Worm (Caenorhabditis elegans) whole organism, midembryonic: ENCODE measurements around the gene srlf-31.

Source experiments
- T22C8.4 ChIP-seq: fragments of 200-800 bp; sonication (Bioruptor generic); IDR thresholded peaks from 2 replicates; pipeline ENCODE4 v1.3.6; 2022; ENCODE audit warnings: missing genetic modification characterization, missing compliant biosample characterization
- cog-1 ChIP-seq: sonication (generic microtip); optimal IDR thresholded peaks from 2 replicates; lab custom pipeline; 2016; ENCODE audit warnings: missing genetic modification characterization, missing compliant biosample characterization
- flt-1 ChIP-seq: fragments of 200-800 bp; sonication (Bioruptor generic); IDR thresholded peaks from 2 replicates; pipeline ENCODE4 v1.3.6; 2022; ENCODE audit warnings: missing genetic modification characterization, missing compliant biosample characterization
- klf-2 ChIP-seq: fragments of 200-800 bp; sonication (Bioruptor generic); conservative IDR thresholded peaks from 2 replicates; pipeline ENCODE4 v1.3.6; 2022; ENCODE audit warnings: missing genetic modification reagents, missing genetic modification characterization, missing compliant biosample characterization
- med-1 ChIP-seq: sonication (generic microtip); optimal IDR thresholded peaks from 2 replicates; lab custom pipeline; 2017; ENCODE audit warnings: missing genetic modification characterization, mild to moderate bottlenecking, missing compliant biosample characterization, antibody characterized with exemption, missing genetic modification reagents; ENCODE audit not compliant: insufficient read depth
- ref-1 ChIP-seq: fragments of 200-800 bp; sonication (Bioruptor generic); conservative IDR thresholded peaks from 2 replicates; pipeline ENCODE4 v1.3.6; 2022; ENCODE audit warnings: missing genetic modification reagents, missing genetic modification characterization, missing compliant biosample characterization
- tab-1 ChIP-seq: fragments of 200-800 bp; sonication (Bioruptor generic); IDR thresholded peaks from 2 replicates; pipeline ENCODE4 v1.3.6; 2022; ENCODE audit warnings: missing genetic modification characterization, missing compliant biosample characterization
- ztf-23 ChIP-seq: fragments of 200-800 bp; sonication (Bioruptor generic); IDR thresholded peaks from 2 replicates; pipeline ENCODE4 v1.3.6; 2022; ENCODE audit warnings: missing genetic modification reagents, missing genetic modification characterization, missing compliant biosample characterization
- ztf-29 ChIP-seq: fragments of 200-800 bp; sonication (Bioruptor generic); IDR thresholded peaks from 2 replicates; pipeline ENCODE4 v1.3.6; 2022; ENCODE audit warnings: missing genetic modification reagents, missing genetic modification characterization, missing compliant biosample characterization

Gene srlf-31

DNA sequence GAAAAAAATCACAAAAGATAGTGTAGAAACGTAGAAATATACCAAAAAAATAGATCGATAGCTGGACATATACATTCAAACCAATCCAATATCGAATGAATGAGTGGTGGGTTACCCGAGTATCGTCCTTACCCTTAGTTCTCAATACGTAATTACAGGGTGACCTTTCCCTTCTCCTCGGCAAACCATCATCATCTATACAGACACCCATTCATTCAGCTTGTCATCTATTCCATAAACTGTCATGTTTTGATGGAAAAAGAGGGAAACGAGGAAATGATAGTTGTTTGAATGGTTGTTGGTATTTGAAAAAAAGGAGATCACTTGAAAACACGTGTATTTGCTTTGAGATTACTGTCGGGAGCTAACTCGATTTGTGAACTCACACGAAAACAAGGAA is 1.1 kb upstream of the srlf-31 start:
- TF ChIP-seq T22C8.4 (GFP tag; lab: Robert Waterston, UW), result no peak
- no peak for TF ChIP-seq cog-1 (tag; lab: Kevin White, UChicago)
- TF ChIP-seq klf-2 (GFP tag; lab: Robert Waterston, UW), result no peak
- TF ChIP-seq tab-1 (GFP tag; lab: Robert Waterston, UW), result no peak
- TF ChIP-seq ref-1 (GFP tag; lab: Robert Waterston, UW), result no peak
- no peak for TF ChIP-seq med-1 (GFP tag; lab: Kevin White, UChicago)
- no peak for TF ChIP-seq ztf-29
- no peak for TF ChIP-seq flt-1 (GFP tag; lab: Robert Waterston, UW)
- no peak for TF ChIP-seq ztf-23 (GFP tag; lab: Robert Waterston, UW)

DNA sequence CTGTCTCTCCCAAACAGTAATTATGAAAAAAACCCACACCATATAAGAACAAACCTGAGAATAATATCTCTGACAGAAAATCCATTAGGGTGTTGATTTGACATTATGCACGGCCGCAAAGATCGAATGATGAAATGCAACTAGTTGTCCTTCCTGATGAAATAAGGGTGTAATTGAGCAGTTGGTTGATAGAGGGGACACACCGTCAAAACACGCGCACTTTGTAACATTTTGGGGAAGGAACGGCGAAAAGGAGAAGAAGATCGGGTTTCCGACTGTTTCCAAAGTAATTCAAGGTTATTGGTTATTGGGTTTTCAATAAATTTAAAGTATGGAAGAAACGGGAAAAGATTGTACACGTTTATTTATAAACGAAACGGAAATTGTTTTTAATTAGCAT is 963 bp downstream of the srlf-31 start, which contains the start of gene ZK822.1:
TSS of gene ZK822.1 (minus strand) at position 121 of the 400 bp plus-strand sequence.
- TF ChIP-seq tab-1 (GFP tag; lab: Robert Waterston, UW) (no peak), klf-2 (GFP tag; lab: Robert Waterston, UW) (no peak), ztf-23 (GFP tag; lab: Robert Waterston, UW) (no peak), flt-1 (GFP tag; lab: Robert Waterston, UW) (no peak), ref-1 (GFP tag; lab: Robert Waterston, UW) (no peak), T22C8.4 (GFP tag; lab: Robert Waterston, UW) (no peak), cog-1 (tag; lab: Kevin White, UChicago) (no peak)

DNA sequence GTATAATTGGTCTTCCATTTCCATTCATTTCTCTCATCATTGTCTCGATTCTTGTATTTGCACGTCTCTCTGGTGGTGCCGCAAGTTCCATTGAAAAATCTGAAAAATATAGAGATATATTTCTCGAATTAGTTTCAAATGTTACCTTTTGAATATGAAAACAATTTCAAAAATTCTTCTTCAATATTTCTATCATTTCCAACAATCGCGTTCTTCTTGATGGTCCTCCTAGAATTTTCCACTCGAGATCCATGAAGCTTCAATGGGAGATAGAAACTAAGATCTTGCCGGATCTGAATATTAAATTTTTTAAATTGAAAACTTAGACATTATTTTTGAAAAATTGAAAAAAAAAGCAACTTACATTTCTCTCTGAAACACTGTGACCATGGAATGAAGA is 3.9 kb downstream of the srlf-31 start:
- no peak for TF ChIP-seq ref-1 (GFP tag; lab: Robert Waterston, UW)
- no peak for TF ChIP-seq tab-1 (GFP tag; lab: Robert Waterston, UW)
- no peak for TF ChIP-seq T22C8.4 (GFP tag; lab: Robert Waterston, UW)
- no peak for TF ChIP-seq klf-2 (GFP tag; lab: Robert Waterston, UW)
- no peak for TF ChIP-seq ztf-29
- no peak for TF ChIP-seq med-1 (GFP tag; lab: Kevin White, UChicago)
- no peak for TF ChIP-seq ztf-23 (GFP tag; lab: Robert Waterston, UW)
- no peak for TF ChIP-seq flt-1 (GFP tag; lab: Robert Waterston, UW)
- no peak for TF ChIP-seq cog-1 (tag; lab: Kevin White, UChicago)

DNA sequence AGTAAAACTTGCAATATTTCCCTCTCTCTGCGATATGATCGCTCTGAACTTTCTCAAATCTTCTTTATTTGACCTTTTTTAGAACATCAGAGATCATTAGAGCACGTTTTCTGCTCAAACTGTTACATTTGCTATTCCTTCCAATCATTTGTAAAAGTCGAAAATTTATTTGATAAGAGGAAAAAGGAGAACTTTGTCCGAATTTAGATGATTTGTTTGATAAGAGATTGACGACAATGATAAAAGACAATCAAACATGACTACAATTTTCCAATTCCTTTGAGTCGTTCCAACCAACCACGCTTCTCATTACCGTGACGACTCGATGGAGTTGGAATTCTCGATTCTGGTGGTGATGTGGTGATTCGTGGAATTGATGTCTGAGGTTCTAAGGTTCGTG is 5.1 kb downstream of the srlf-31 start:
- TF ChIP-seq ref-1 (GFP tag; lab: Robert Waterston, UW) (no peak), tab-1 (GFP tag; lab: Robert Waterston, UW) (no peak), cog-1 (tag; lab: Kevin White, UChicago) (no peak), med-1 (GFP tag; lab: Kevin White, UChicago) (no peak), ztf-23 (GFP tag; lab: Robert Waterston, UW) (no peak), ztf-29 (no peak), klf-2 (GFP tag; lab: Robert Waterston, UW) (no peak), flt-1 (GFP tag; lab: Robert Waterston, UW) (no peak)

ce11 chrIV:11916907-11917306 is 6.1 kb downstream of the srlf-31 start, which contains the start of gene ZK822.10:
Gene ZK822.10, plus strand, starts transcription at chrIV:11917137.
- TF ChIP-seq ztf-23 (GFP tag; lab: Robert Waterston, UW) (no peak), ztf-29 (no peak), ref-1 (GFP tag; lab: Robert Waterston, UW) (no peak), T22C8.4 (GFP tag; lab: Robert Waterston, UW) (no peak), med-1 (GFP tag; lab: Kevin White, UChicago) (no peak), cog-1 (tag; lab: Kevin White, UChicago) (no peak), tab-1 (GFP tag; lab: Robert Waterston, UW) (no peak), klf-2 (GFP tag; lab: Robert Waterston, UW) (no peak), flt-1 (GFP tag; lab: Robert Waterston, UW) (no peak)

DNA sequence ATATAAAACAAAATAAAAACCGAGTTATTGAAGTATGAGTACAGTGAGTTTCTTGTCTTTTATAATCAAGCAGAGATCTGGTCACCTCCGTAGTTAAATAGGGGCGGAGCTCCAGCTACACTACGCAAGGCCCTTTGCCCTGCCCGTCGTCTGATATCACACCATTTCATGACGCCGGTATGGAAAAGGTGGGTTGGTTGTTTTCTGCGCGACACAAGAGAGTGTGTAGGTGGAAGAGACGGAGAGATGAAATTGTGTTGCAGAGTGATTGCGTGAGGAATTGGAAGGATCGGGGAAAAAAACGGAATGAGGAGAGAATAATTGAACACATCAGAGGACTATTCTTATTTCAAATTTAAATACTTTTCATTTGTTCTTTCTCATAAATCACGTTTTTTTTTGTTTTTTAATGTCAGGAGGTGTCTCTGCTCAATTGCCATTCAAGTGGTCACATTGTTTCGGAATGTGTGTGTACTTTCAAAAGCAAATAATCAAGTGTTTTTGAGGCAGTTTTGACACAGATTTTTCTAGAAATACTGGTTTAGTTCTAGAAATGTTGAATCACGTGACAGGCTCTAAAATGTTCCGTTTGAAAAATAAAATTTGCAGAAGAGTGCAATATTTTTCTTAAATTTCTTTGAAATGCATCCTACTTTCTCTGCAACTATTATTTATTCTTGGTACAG is 7.1 kb downstream of the srlf-31 start, which contains the start of gene ZK822.9:
TSS of gene ZK822.9 (plus strand) at position 180 of the 686 bp plus-strand sequence.
- TF ChIP-seq ztf-23 (GFP tag; lab: Robert Waterston, UW) (no peak), tab-1 (GFP tag; lab: Robert Waterston, UW) (no peak), cog-1 (tag; lab: Kevin White, UChicago) (no peak), ztf-29 (no peak), ref-1 (GFP tag; lab: Robert Waterston, UW) (no peak), med-1 (GFP tag; lab: Kevin White, UChicago) (no peak), flt-1 (GFP tag; lab: Robert Waterston, UW) (no peak), klf-2 (GFP tag; lab: Robert Waterston, UW) (no peak), T22C8.4 (GFP tag; lab: Robert Waterston, UW) (no peak)

ce11 chrIV:11914837-11915737 is 7.9 kb downstream of the srlf-31 start, which contains the start of gene fat-6:
Gene fat-6, minus strand, starts transcription at chrIV:11915687.
- TF ChIP-seq T22C8.4 (GFP tag; lab: Robert Waterston, UW), result no peak
- no peak for TF ChIP-seq ref-1 (GFP tag; lab: Robert Waterston, UW)
- no peak for TF ChIP-seq klf-2 (GFP tag; lab: Robert Waterston, UW)
- TF ChIP-seq med-1 (GFP tag; lab: Kevin White, UChicago), result no peak
- no peak for TF ChIP-seq ztf-23 (GFP tag; lab: Robert Waterston, UW)
- no peak for TF ChIP-seq flt-1 (GFP tag; lab: Robert Waterston, UW)
- TF ChIP-seq cog-1 (tag; lab: Kevin White, UChicago), result no peak

DNA sequence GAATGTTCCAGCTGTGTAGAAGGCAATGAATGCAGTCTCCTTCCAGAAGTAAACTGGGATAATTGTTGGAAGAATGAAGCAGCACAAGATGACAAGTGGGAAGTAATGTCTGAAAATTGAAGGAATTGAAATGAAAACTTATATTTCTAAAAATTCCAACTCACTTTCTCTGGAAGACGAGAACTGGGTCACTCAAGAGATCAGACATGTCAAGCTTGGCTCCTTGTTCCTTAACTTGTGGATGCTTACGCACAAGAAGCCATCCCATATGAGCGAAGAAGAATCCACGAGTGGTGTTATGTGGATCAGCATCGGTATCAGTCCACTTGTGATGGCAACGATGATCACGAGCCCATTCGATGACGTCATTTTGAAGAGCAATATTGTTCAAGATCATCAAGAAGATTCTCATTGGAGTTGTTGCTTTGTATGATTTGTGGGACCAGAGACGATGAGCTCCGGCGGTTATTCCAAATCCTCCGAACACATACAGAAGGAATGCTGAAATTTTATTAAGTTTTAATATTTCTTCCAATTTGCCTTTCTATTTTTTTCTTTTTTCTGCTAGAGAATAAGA is 8.6 kb downstream of the srlf-31 start:
- TF ChIP-seq ref-1 (GFP tag; lab: Robert Waterston, UW), result no peak
- TF ChIP-seq ztf-23 (GFP tag; lab: Robert Waterston, UW), result no peak
- TF ChIP-seq klf-2 (GFP tag; lab: Robert Waterston, UW), result no peak
- no peak for TF ChIP-seq med-1 (GFP tag; lab: Kevin White, UChicago)
- no peak for TF ChIP-seq flt-1 (GFP tag; lab: Robert Waterston, UW)
- no peak for TF ChIP-seq ztf-29
- TF ChIP-seq tab-1 (GFP tag; lab: Robert Waterston, UW), result no peak
- no peak for TF ChIP-seq T22C8.4 (GFP tag; lab: Robert Waterston, UW)
- no peak for TF ChIP-seq cog-1 (tag; lab: Kevin White, UChicago)
